Fruit fly (Drosophila melanogaster) whole organism, embryonic: Measurements from ENCODE around the gene Iru.
A peak's percentile ranks its signal among the peaks of the same experiment; 100 is the strongest.

Experiments used
- B-H2 ChIP-seq: fragments of 200-800 bp; sonication (Bioruptor generic); optimal IDR thresholded peaks from 2 replicates; lab custom pipeline; 2018; ENCODE audit warnings: missing biosample characterization, mild to moderate bottlenecking, missing genetic modification characterization
- Bgb ChIP-seq: fragments of 200-800 bp; sonication (Bioruptor generic); IDR thresholded peaks from 2 replicates; pipeline ENCODE4 v1.3.6; 2022; ENCODE audit warnings: missing biosample characterization, missing genetic modification characterization; ENCODE audit not compliant: partially characterized antibody
- CG10979 ChIP-seq: fragments of 200-800 bp; sonication (Bioruptor generic); optimal IDR thresholded peaks from 2 replicates; lab custom pipeline; 2018; ENCODE audit warnings: missing biosample characterization, mild to moderate bottlenecking, missing genetic modification characterization, moderate library complexity
- CG12219 ChIP-seq: fragments of 200-800 bp; sonication (Bioruptor generic); optimal IDR thresholded peaks from 3 replicates; lab custom pipeline; 2018; ENCODE audit warnings: missing biosample characterization, mild to moderate bottlenecking, missing genetic modification characterization
- CG12659 ChIP-seq: fragments of 200-800 bp; sonication (Bioruptor generic); optimal IDR thresholded peaks from 3 replicates; lab custom pipeline; 2017; ENCODE audit warnings: mild to moderate bottlenecking, missing biosample characterization, missing genetic modification reagents, missing genetic modification characterization
- CG12769 ChIP-seq: fragments of 200-800 bp; sonication (Bioruptor generic); optimal IDR thresholded peaks from 2 replicates; lab custom pipeline; 2019; ENCODE audit warnings: missing biosample characterization, mild to moderate bottlenecking, missing genetic modification characterization, moderate library complexity
- CG13123 ChIP-seq: fragments of 200-800 bp; sonication (Bioruptor generic); optimal IDR thresholded peaks from 2 replicates; lab custom pipeline; 2016; ENCODE audit warnings: missing biosample characterization, missing genetic modification characterization
- CG13296 ChIP-seq: fragments of 200-800 bp; sonication (Bioruptor generic); optimal IDR thresholded peaks from 3 replicates; lab custom pipeline; 2018; ENCODE audit warnings: missing biosample characterization, mild to moderate bottlenecking, missing genetic modification characterization
- CG13424 ChIP-seq: fragments of 200-800 bp; sonication (Bioruptor generic); optimal IDR thresholded peaks from 2 replicates; lab custom pipeline; 2019; ENCODE audit warnings: missing biosample characterization, mild to moderate bottlenecking, missing genetic modification characterization, moderate library complexity
- CG13775 ChIP-seq: fragments of 200-800 bp; sonication (Bioruptor generic); optimal IDR thresholded peaks from 3 replicates; lab custom pipeline; 2017; ENCODE audit warnings: missing biosample characterization, mild to moderate bottlenecking, missing genetic modification characterization
- CG14965 ChIP-seq: fragments of 200-800 bp; sonication (Bioruptor generic); optimal IDR thresholded peaks from 2 replicates; lab custom pipeline; 2016; ENCODE audit warnings: missing biosample characterization, missing genetic modification characterization, borderline replicate concordance
- CG15514 ChIP-seq: fragments of 200-800 bp; sonication (Bioruptor generic); optimal IDR thresholded peaks from 3 replicates; lab custom pipeline; 2017; ENCODE audit warnings: missing biosample characterization, missing genetic modification characterization, mild to moderate bottlenecking, moderate library complexity, missing genetic modification reagents
- CG2199 ChIP-seq: fragments of 200-800 bp; sonication (Bioruptor generic); IDR thresholded peaks from 3 replicates; pipeline ENCODE4 v1.3.6; 2022; ENCODE audit warnings: missing biosample characterization, missing genetic modification characterization
- CG30431 ChIP-seq: fragments of 200-800 bp; sonication (Bioruptor generic); optimal IDR thresholded peaks from 2 replicates; lab custom pipeline; 2017; ENCODE audit warnings: missing biosample characterization, missing genetic modification characterization
- CG3065 ChIP-seq: fragments of 200-800 bp; sonication (Bioruptor generic); optimal IDR thresholded peaks from 2 replicates; lab custom pipeline; 2016; ENCODE audit warnings: missing biosample characterization, missing genetic modification characterization
- CG32767 ChIP-seq: fragments of 200-800 bp; sonication (Bioruptor generic); IDR thresholded peaks from 2 replicates; pipeline ENCODE4 v1.3.6; 2022; ENCODE audit warnings: missing biosample characterization, missing genetic modification characterization
- CG32772 ChIP-seq: fragments of 200-800 bp; sonication (Bioruptor generic); IDR thresholded peaks from 2 replicates; pipeline ENCODE4 v1.3.6; 2022; ENCODE audit warnings: missing biosample characterization, missing genetic modification characterization
- CG33557 ChIP-seq: fragments of 200-800 bp; sonication (Bioruptor generic); optimal IDR thresholded peaks from 2 replicates; lab custom pipeline; 2019; ENCODE audit warnings: missing biosample characterization, mild to moderate bottlenecking, missing genetic modification characterization, moderate library complexity
- CG4854 ChIP-seq: fragments of 200-800 bp; sonication (Bioruptor generic); optimal IDR thresholded peaks from 2 replicates; lab custom pipeline; 2016; ENCODE audit warnings: missing biosample characterization, missing genetic modification characterization, inconsistent platforms
- CG5245 ChIP-seq: fragments of 200-800 bp; sonication (Bioruptor generic); optimal IDR thresholded peaks from 3 replicates; lab custom pipeline; 2016; ENCODE audit warnings: missing biosample characterization, missing genetic modification characterization
- CG6854 ChIP-seq: fragments of 200-800 bp; sonication (Bioruptor generic); optimal IDR thresholded peaks from 3 replicates; lab custom pipeline; 2017; ENCODE audit warnings: missing biosample characterization, mild to moderate bottlenecking, missing genetic modification characterization
- CG7963 ChIP-seq: fragments of 200-800 bp; sonication (Bioruptor generic); IDR thresholded peaks from 3 replicates; pipeline ENCODE4 v1.3.6; 2022; ENCODE audit warnings: missing biosample characterization, missing genetic modification characterization; ENCODE audit not compliant: partially characterized antibody
- CG8388 ChIP-seq: fragments of 200-800 bp; sonication (Bioruptor generic); optimal IDR thresholded peaks from 2 replicates; lab custom pipeline; 2019; ENCODE audit warnings: missing biosample characterization, mild to moderate bottlenecking, missing genetic modification characterization, moderate library complexity
- CG9797 ChIP-seq: fragments of 200-800 bp; sonication (Bioruptor generic); optimal IDR thresholded peaks from 3 replicates; lab custom pipeline; 2018; ENCODE audit warnings: missing biosample characterization, mild to moderate bottlenecking, missing genetic modification characterization
- Chrac-16 ChIP-seq: fragments of 200-800 bp; sonication (Bioruptor generic); optimal IDR thresholded peaks from 3 replicates; lab custom pipeline; 2016; ENCODE audit warnings: missing biosample characterization, missing genetic modification characterization
- Dbx ChIP-seq: fragments of 200-800 bp; sonication (Bioruptor generic); IDR thresholded peaks from 3 replicates; pipeline ENCODE4 v1.3.6; 2022; ENCODE audit warnings: missing biosample characterization, missing genetic modification characterization
- Dek ChIP-seq: fragments of 200-800 bp; sonication (Bioruptor generic); optimal IDR thresholded peaks from 3 replicates; lab custom pipeline; 2019; ENCODE audit warnings: missing biosample characterization, mild to moderate bottlenecking, missing genetic modification characterization, moderate library complexity
- Ets65A ChIP-seq: fragments of 200-800 bp; sonication (Bioruptor generic); peaks from one replicate; lab custom pipeline; 2016; ENCODE audit warnings: missing biosample characterization, missing genetic modification characterization
- Side ChIP-seq: fragments of 200-800 bp; sonication (Bioruptor generic); optimal IDR thresholded peaks from 2 replicates; lab custom pipeline; 2016; ENCODE audit warnings: missing biosample characterization, missing genetic modification characterization
- Ssrp ChIP-seq: fragments of 200-800 bp; sonication (Bioruptor generic); optimal IDR thresholded peaks from 2 replicates; lab custom pipeline; 2018; ENCODE audit warnings: missing biosample characterization, mild to moderate bottlenecking, missing genetic modification characterization, moderate library complexity
- Trl ChIP-seq, 3 experiments: fragments of >200 bp in 2 of 3; fragments of 200-800 bp in 1 of 3; sonication (Bioruptor generic) in 1 of 3; optimal IDR thresholded peaks; 2 replicates in 1 of 3; 3 replicates in 2 of 3; lab custom pipeline; 2016 to 2017; ENCODE audit warnings: missing biosample characterization in 1 of 3, missing genetic modification characterization in 1 of 3
- Xbp1 ChIP-seq: fragments of 200-800 bp; sonication (Bioruptor generic); optimal IDR thresholded peaks from 3 replicates; lab custom pipeline; 2016; ENCODE audit warnings: missing biosample characterization, mild to moderate bottlenecking, missing genetic modification characterization
- ac ChIP-seq: fragments of 200-800 bp; sonication (Bioruptor generic); optimal IDR thresholded peaks from 3 replicates; lab custom pipeline; 2017; ENCODE audit warnings: missing biosample characterization, mild to moderate bottlenecking, missing genetic modification characterization
- ato ChIP-seq: fragments of 200-800 bp; sonication (Bioruptor generic); IDR thresholded peaks from 2 replicates; pipeline ENCODE4 v1.3.6; 2022; ENCODE audit warnings: missing biosample characterization, missing genetic modification characterization; ENCODE audit not compliant: partially characterized antibody
- cato ChIP-seq: fragments of 200-800 bp; sonication (Bioruptor generic); optimal IDR thresholded peaks from 2 replicates; lab custom pipeline; 2016; ENCODE audit warnings: missing biosample characterization, missing genetic modification characterization, borderline replicate concordance
- crc ChIP-seq: fragments of 200-800 bp; sonication (Bioruptor generic); optimal IDR thresholded peaks from 2 replicates; lab custom pipeline; 2016; ENCODE audit warnings: missing biosample characterization, missing genetic modification characterization
- disco-r ChIP-seq: fragments of 200-800 bp; sonication (Bioruptor generic); optimal IDR thresholded peaks from 2 replicates; lab custom pipeline; 2016; ENCODE audit warnings: missing biosample characterization, missing genetic modification characterization
- dysf ChIP-seq: fragments of 200-800 bp; sonication (Bioruptor generic); IDR thresholded peaks from 3 replicates; pipeline ENCODE4 v1.3.6; 2022; ENCODE audit warnings: missing biosample characterization, missing genetic modification characterization
- fd3F ChIP-seq: fragments of 200-800 bp; sonication (Bioruptor generic); optimal IDR thresholded peaks from 2 replicates; lab custom pipeline; 2018; ENCODE audit warnings: missing biosample characterization, mild to moderate bottlenecking, missing genetic modification characterization, moderate library complexity
- fru ChIP-seq: fragments of >200 bp; optimal IDR thresholded peaks from 2 replicates; lab custom pipeline; 2017
- mld ChIP-seq: fragments of 200-800 bp; sonication (Bioruptor generic); IDR thresholded peaks from 3 replicates; pipeline ENCODE4 v1.3.6; 2022; ENCODE audit warnings: missing biosample characterization, missing genetic modification characterization; ENCODE audit not compliant: partially characterized antibody
- nom ChIP-seq: fragments of 200-800 bp; sonication (Bioruptor generic); optimal IDR thresholded peaks from 2 replicates; lab custom pipeline; 2017; ENCODE audit warnings: missing biosample characterization, missing genetic modification characterization, mild to moderate bottlenecking, moderate library complexity, missing genetic modification reagents
- oc ChIP-seq: fragments of 200-800 bp; sonication (Bioruptor generic); optimal IDR thresholded peaks from 2 replicates; lab custom pipeline; 2018; ENCODE audit warnings: missing biosample characterization, mild to moderate bottlenecking, missing genetic modification characterization, moderate library complexity
- odd ChIP-seq: fragments of 200-800 bp; sonication (Bioruptor generic); optimal IDR thresholded peaks from 2 replicates; lab custom pipeline; 2017; ENCODE audit warnings: missing biosample characterization, mild to moderate bottlenecking, missing genetic modification characterization
- pan ChIP-seq, 4 experiments: fragments of >200 bp in 3 of 4; fragments of 200-800 bp in 1 of 4; sonication (Bioruptor generic) in 1 of 4; optimal IDR thresholded peaks in 3 of 4; IDR thresholded peaks in 1 of 4; 2 replicates each; pipeline versions ENCODE4 v1.3.6 to Lab custom; 2017 to 2022; ENCODE audit warnings: missing biosample characterization in 2 of 4, missing genetic modification characterization in 2 of 4, mixed read lengths in 1 of 4
- ranshi ChIP-seq: fragments of 200-800 bp; sonication (Bioruptor generic); IDR thresholded peaks from 2 replicates; pipeline ENCODE4 v1.3.6; 2022; ENCODE audit warnings: missing biosample characterization, missing genetic modification characterization
- sr ChIP-seq: fragments of 200-800 bp; sonication (Bioruptor generic); IDR thresholded peaks from 3 replicates; pipeline ENCODE4 v1.3.6; 2022; ENCODE audit warnings: missing biosample characterization, missing genetic modification characterization
- tin ChIP-seq: fragments of 200-800 bp; sonication (Bioruptor generic); optimal IDR thresholded peaks from 3 replicates; lab custom pipeline; 2016; ENCODE audit warnings: missing biosample characterization, missing genetic modification characterization
- toy ChIP-seq: fragments of 200-800 bp; sonication (Bioruptor generic); IDR thresholded peaks from 2 replicates; pipeline ENCODE4 v1.3.6; 2022; ENCODE audit warnings: missing biosample characterization, missing genetic modification characterization

The Iru gene

DNA sequence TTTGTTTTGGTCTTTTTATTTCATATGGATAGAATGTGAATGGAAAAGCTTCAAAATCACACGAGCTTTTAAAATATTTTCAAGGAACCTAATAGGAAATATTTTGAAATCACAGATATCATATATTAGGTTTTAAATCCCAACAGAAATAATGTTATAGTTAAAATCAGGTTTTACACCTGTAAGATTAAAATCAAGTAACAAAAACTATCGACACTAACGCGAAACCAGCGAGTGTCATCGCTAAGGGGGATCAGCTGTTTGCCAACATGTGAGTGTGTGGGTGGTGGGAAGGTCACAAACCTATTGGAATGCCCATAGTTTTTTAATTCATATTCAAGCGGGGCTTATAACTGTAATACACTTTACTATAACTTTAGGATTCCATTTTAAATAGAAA is 32.4 kb downstream of the Iru start, which contains the start of gene hyx (continued):
- TF ChIP-seq CG2199 (GFP tag; lab: Robert Waterston, UW): 0 out of 3 replicates have a peak, but pooled peaks have one; percentile 24
- peak; percentile 29 for TF ChIP-seq CG12219 (GFP tag; lab: Kevin White, UChicago)
- no peak for TF ChIP-seq CG32767 (GFP tag; lab: Robert Waterston, UW)
- peak; percentile 60 for TF ChIP-seq B-H2
- TF ChIP-seq fd3F (GFP tag; lab: Kevin White, UChicago): no peak
- no peak for TF ChIP-seq CG5245 (GFP tag; lab: Kevin White, UChicago)
- TF ChIP-seq ac: no peak
- TF ChIP-seq CG13424: peak; percentile 52
- no peak for TF ChIP-seq CG4854 (GFP tag; lab: Kevin White, UChicago)
- TF ChIP-seq CG12659: peak; percentile 23
- peak; percentile 58; the same call in 1 of the 2 replicates for TF ChIP-seq ato (GFP tag; lab: Robert Waterston, UW)
- TF ChIP-seq Ets65A (GFP tag; lab: Kevin White, UChicago): no peak
- TF ChIP-seq Bgb (GFP tag; lab: Robert Waterston, UW): peak; percentile 83
- TF ChIP-seq nom (GFP tag; lab: Kevin White, UChicago): no peak
- TF ChIP-seq CG33557: peak; percentile 38
- TF ChIP-seq CG7963 (GFP tag; lab: Robert Waterston, UW): peak; percentile 38; the same call in 1 of the 3 replicates
- TF ChIP-seq ranshi (GFP tag; lab: Robert Waterston, UW): peak; percentile 37; the same call in 1 of the 2 replicates
- TF ChIP-seq CG13296 (GFP tag; lab: Kevin White, UChicago): peak; percentile 56
- TF ChIP-seq fru (lab: Kevin White, UChicago): no peak
- TF ChIP-seq CG15514 (GFP tag; lab: Kevin White, UChicago): peak; percentile 57
- TF ChIP-seq Dek (tag; lab: Kevin White, UChicago): peak; percentile 41
- TF ChIP-seq sr (GFP tag; lab: Robert Waterston, UW): peak; percentile 79; the same call in 2 of the 3 replicates
- TF ChIP-seq CG10979 (tag; lab: Kevin White, UChicago): peak; percentile 26
- TF ChIP-seq cato: no peak
- TF ChIP-seq CG14965 (GFP tag; lab: Kevin White, UChicago): no peak
- no peak for TF ChIP-seq CG32772 (GFP tag; lab: Robert Waterston, UW)
- peak; percentile 34 for TF ChIP-seq CG13775 (GFP tag; lab: Kevin White, UChicago)
- TF ChIP-seq pan (optimal IDR thresholded peaks at IDR 0.05; lab: Kevin White, UChicago): no peak
- TF ChIP-seq pan (GFP tag; optimal IDR thresholded peaks at IDR 0.05 in 1 of 2, IDR thresholded peaks at IDR 0.05 in 1 of 2): no peak
- 0 out of 3 replicates have a peak, but pooled peaks have one; percentile 28 for TF ChIP-seq dysf (GFP tag; lab: Robert Waterston, UW)
- peak; percentile 44 for TF ChIP-seq oc (tag; lab: Kevin White, UChicago)
- TF ChIP-seq Trl (optimal IDR thresholded peaks at IDR 0.05; lab: Kevin White, UChicago): no peak
- TF ChIP-seq Trl (GFP tag; optimal IDR thresholded peaks at IDR 0.05; lab: Kevin White, UChicago): peak; percentile 41
- no peak for TF ChIP-seq CG6854 (GFP tag; lab: Kevin White, UChicago)
- no peak for TF ChIP-seq disco-r
- TF ChIP-seq Chrac-16: peak; percentile 39
- no peak for TF ChIP-seq CG13123 (GFP tag; lab: Kevin White, UChicago)
- peak; percentile 20 for TF ChIP-seq odd
- peak; percentile 27 for TF ChIP-seq Side (GFP tag; lab: Kevin White, UChicago)
- peak; percentile 75 for TF ChIP-seq Dbx (GFP tag; lab: Robert Waterston, UW)
- 0 out of 3 replicates have a peak, but pooled peaks have one; percentile 18 for TF ChIP-seq mld (GFP tag; lab: Robert Waterston, UW)
- no peak for TF ChIP-seq toy
- peak; percentile 47 for TF ChIP-seq Xbp1 (GFP tag; lab: Kevin White, UChicago)
- no peak for TF ChIP-seq CG3065 (GFP tag; lab: Kevin White, UChicago)
- peak; percentile 61 for TF ChIP-seq CG12769 (tag; lab: Kevin White, UChicago)
- no peak for TF ChIP-seq CG30431
- TF ChIP-seq CG9797: no peak
- TF ChIP-seq tin (GFP tag; lab: Kevin White, UChicago): peak; percentile 47
- peak; percentile 41 for TF ChIP-seq CG8388 (GFP tag; lab: Kevin White, UChicago)
- TF ChIP-seq crc (GFP tag; lab: Kevin White, UChicago): no peak
- TF ChIP-seq Ssrp (tag; lab: Kevin White, UChicago): no peak
